Fruit fly (Drosophila melanogaster) whole organism, adult: ENCODE data around the gene CG15525.

Experiments
- CG11617 ChIP-seq: fragments of 200-800 bp; sonication (Bioruptor generic); optimal IDR thresholded peaks from 2 replicates; lab custom pipeline; 2017; ENCODE audit warnings: mild to moderate bottlenecking, missing biosample characterization, missing genetic modification reagents, missing genetic modification characterization
- CG12768 ChIP-seq: fragments of 200-800 bp; sonication (Bioruptor generic); optimal IDR thresholded peaks from 2 replicates; lab custom pipeline; 2017; ENCODE audit warnings: missing biosample characterization, missing genetic modification characterization, mild to moderate bottlenecking, moderate library complexity, missing genetic modification reagents
- CG14711 ChIP-seq: fragments of 200-800 bp; sonication (Bioruptor generic); optimal IDR thresholded peaks from 2 replicates; lab custom pipeline; 2018; ENCODE audit warnings: missing biosample characterization, mild to moderate bottlenecking, missing genetic modification characterization, moderate library complexity
- CG1620 ChIP-seq: fragments of 200-800 bp; sonication (Bioruptor generic); optimal IDR thresholded peaks from 2 replicates; lab custom pipeline; 2016; ENCODE audit warnings: missing biosample characterization, missing genetic modification characterization
- CG33017 ChIP-seq: fragments of 200-800 bp; sonication (Bioruptor generic); optimal IDR thresholded peaks from 2 replicates; lab custom pipeline; 2018; ENCODE audit warnings: missing biosample characterization, mild to moderate bottlenecking, missing genetic modification characterization, moderate library complexity
- CG5204 ChIP-seq: fragments of 200-800 bp; sonication (Bioruptor generic); optimal IDR thresholded peaks from 2 replicates; lab custom pipeline; 2016; ENCODE audit warnings: missing biosample characterization, missing genetic modification characterization
- CG7045 ChIP-seq: fragments of 200-800 bp; sonication (Bioruptor generic); optimal IDR thresholded peaks from 2 replicates; lab custom pipeline; 2017; ENCODE audit warnings: missing biosample characterization, mild to moderate bottlenecking, missing genetic modification characterization
- CG7101 ChIP-seq: fragments of 200-800 bp; sonication (Bioruptor generic); optimal IDR thresholded peaks from 2 replicates; lab custom pipeline; 2018; ENCODE audit warnings: missing biosample characterization, mild to moderate bottlenecking, missing genetic modification characterization, moderate library complexity
- Clk ChIP-seq: fragments of 200-800 bp; sonication (Bioruptor generic); optimal IDR thresholded peaks from 2 replicates; lab custom pipeline; 2017; ENCODE audit warnings: missing biosample characterization, missing genetic modification characterization
- Crg-1 ChIP-seq: fragments of 200-800 bp; sonication (Bioruptor generic); optimal IDR thresholded peaks from 2 replicates; lab custom pipeline; 2016; ENCODE audit warnings: missing biosample characterization, missing genetic modification characterization
- Hr96 ChIP-seq: fragments of 200-800 bp; sonication (Bioruptor generic); optimal IDR thresholded peaks from 2 replicates; lab custom pipeline; 2016; ENCODE audit warnings: missing biosample characterization, missing genetic modification characterization
- Mnt ChIP-seq: fragments of 200-800 bp; sonication (Bioruptor generic); optimal IDR thresholded peaks from 2 replicates; lab custom pipeline; 2016; ENCODE audit warnings: missing biosample characterization, mild to moderate bottlenecking, missing genetic modification characterization
- bab1 ChIP-seq: fragments of 200-800 bp; sonication (Bioruptor generic); optimal IDR thresholded peaks from 3 replicates; lab custom pipeline; 2019; ENCODE audit warnings: missing biosample characterization, mild to moderate bottlenecking, missing genetic modification characterization, moderate library complexity
- cic ChIP-seq: fragments of 200-800 bp; sonication (Bioruptor generic); optimal IDR thresholded peaks from 2 replicates; lab custom pipeline; 2017; ENCODE audit warnings: missing biosample characterization, mild to moderate bottlenecking, missing genetic modification characterization, moderate library complexity
- cnc ChIP-seq, 2 experiments: fragments of >200 bp; optimal IDR thresholded peaks; 2 replicates each; lab custom pipeline; 2017
- kay ChIP-seq: fragments of 200-800 bp; sonication (Bioruptor generic); peaks from one replicate; lab custom pipeline; 2016; ENCODE audit warnings: missing biosample characterization, missing genetic modification characterization, borderline replicate concordance
- ovo ChIP-seq: fragments of 200-800 bp; sonication (Bioruptor generic); optimal IDR thresholded peaks from 2 replicates; lab custom pipeline; 2016; ENCODE audit warnings: missing biosample characterization, missing genetic modification characterization
- pad ChIP-seq: fragments of 200-800 bp; sonication (Bioruptor generic); optimal IDR thresholded peaks from 3 replicates; lab custom pipeline; 2017; ENCODE audit warnings: missing biosample characterization, missing genetic modification characterization, mild to moderate bottlenecking, moderate library complexity, missing genetic modification reagents
- tj ChIP-seq: fragments of 200-800 bp; sonication (Bioruptor generic); optimal IDR thresholded peaks from 3 replicates; lab custom pipeline; 2017; ENCODE audit warnings: missing biosample characterization, mild to moderate bottlenecking, missing genetic modification characterization, moderate library complexity
- toe ChIP-seq: fragments of 200-800 bp; sonication (Bioruptor generic); optimal IDR thresholded peaks from 2 replicates; lab custom pipeline; 2016; ENCODE audit warnings: missing biosample characterization, missing genetic modification characterization

CG15525 gene

DNA sequence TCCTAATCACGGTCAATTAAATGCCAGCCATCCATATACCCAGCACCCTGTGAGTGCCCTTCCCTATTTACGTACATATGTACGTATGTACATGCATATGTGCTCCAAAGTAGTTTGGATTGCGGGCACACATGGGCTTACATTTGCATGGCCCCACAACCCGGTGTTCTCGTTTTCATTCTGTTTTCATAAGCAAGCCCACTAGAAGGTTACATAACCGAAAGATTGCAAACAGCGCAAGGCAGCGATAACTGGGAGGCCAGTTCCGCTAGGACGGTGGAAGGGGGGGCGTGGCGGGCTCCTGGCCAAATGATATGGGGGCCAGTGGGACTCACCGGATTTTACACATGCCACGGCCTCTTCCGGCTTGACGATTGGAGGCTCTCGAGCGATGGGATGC, 17.0 kb upstream of the CG15525 start:
- peak; percentile 49 for TF ChIP-seq cic (GFP tag; lab: Kevin White, UChicago)
- TF ChIP-seq Crg-1 (GFP tag; lab: Kevin White, UChicago): no peak
- TF ChIP-seq kay (GFP tag; lab: Kevin White, UChicago): no peak
- TF ChIP-seq bab1 (GFP tag; lab: Kevin White, UChicago): no peak
- TF ChIP-seq CG12768: no peak

dm6 chr3R:30013909-30014308, 16.4 kb upstream of the CG15525 start:
- TF ChIP-seq Crg-1 (GFP tag; lab: Kevin White, UChicago) (no peak), CG12768 (peak; percentile 37)

DNA sequence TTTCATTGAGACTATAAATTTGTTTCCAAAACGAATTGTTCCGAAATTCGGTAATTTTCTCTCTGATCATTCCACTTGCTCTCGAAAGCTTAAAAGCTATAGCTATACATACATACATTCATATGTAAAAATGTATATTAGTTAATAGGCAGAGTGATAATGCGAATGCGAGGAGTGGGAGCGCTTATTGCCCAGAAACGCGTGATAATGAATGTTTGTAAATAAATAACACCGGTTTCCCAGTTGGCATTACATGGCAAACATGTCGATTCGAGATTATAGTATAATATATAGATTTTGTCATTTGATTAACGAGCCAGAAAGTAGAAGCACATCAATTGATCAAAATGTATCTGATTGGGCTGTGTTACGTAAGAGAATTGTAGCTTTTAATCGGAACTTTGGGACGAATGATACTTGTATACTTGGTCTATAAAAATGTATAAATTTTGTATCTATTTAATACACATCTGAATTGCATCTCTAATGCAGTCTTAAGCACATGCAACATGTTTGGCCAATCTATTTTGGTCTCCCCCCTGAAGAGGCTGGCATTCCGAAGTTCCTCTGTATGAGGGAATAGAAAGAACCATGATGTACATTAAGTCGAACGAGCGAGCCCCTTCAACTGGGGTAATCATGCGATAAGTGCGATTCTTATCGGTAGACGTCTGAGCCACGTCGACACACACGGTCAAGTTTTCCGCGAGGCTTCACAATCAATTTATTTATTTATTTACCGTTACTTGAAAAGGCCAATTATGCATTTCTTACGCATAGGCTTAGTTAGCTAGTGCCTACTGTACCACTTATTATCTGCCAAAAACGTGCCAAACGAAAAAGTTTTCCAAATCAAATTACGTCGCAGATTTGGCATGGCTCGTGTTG, 15.4 kb upstream of the CG15525 start:
- TF ChIP-seq ovo (GFP tag; lab: Kevin White, UChicago) (peak; percentile 17), CG7045 (GFP tag; lab: Kevin White, UChicago) (peak; percentile 16), cnc (optimal IDR thresholded peaks at IDR 0.05; lab: Kevin White, UChicago) (no peak), tj (GFP tag; lab: Kevin White, UChicago) (peak; percentile 22), CG12768 (peak; percentile 37), Clk (GFP tag; lab: Kevin White, UChicago) (no peak), Crg-1 (GFP tag; lab: Kevin White, UChicago) (peak; percentile 8), CG7101 (tag; lab: Kevin White, UChicago) (peak; percentile 1), toe (no peak), cic (GFP tag; lab: Kevin White, UChicago) (peak; percentile 87), CG11617 (GFP tag; lab: Kevin White, UChicago) (peak; percentile 30), CG14711 (no peak), CG1620 (GFP tag; lab: Kevin White, UChicago) (no peak), pad (peak; percentile 13), kay (GFP tag; lab: Kevin White, UChicago) (no peak), CG33017 (tag; lab: Kevin White, UChicago) (no peak), Mnt (GFP tag; lab: Kevin White, UChicago) (peak; percentile 35), bab1 (GFP tag; lab: Kevin White, UChicago) (no peak), Hr96 (GFP tag; lab: Kevin White, UChicago) (no peak), CG5204 (GFP tag; lab: Kevin White, UChicago) (no peak)

dm6 chr3R:30009173-30009572, 11.7 kb upstream of the CG15525 start, which contains the start of gene CG7912:
CG7912 (minus strand) TSS chr3R:30009189.
- no peak for TF ChIP-seq CG14711
- TF ChIP-seq CG11617 (GFP tag; lab: Kevin White, UChicago): no peak
- TF ChIP-seq toe: no peak
- TF ChIP-seq kay (GFP tag; lab: Kevin White, UChicago): no peak
- no peak for TF ChIP-seq Crg-1 (GFP tag; lab: Kevin White, UChicago)
- no peak for TF ChIP-seq tj (GFP tag; lab: Kevin White, UChicago)
- no peak for TF ChIP-seq Hr96 (GFP tag; lab: Kevin White, UChicago)
- TF ChIP-seq CG33017 (tag; lab: Kevin White, UChicago): no peak
- TF ChIP-seq Clk (GFP tag; lab: Kevin White, UChicago): no peak
- TF ChIP-seq CG12768: no peak
- TF ChIP-seq cic (GFP tag; lab: Kevin White, UChicago): no peak
- no peak for TF ChIP-seq ovo (GFP tag; lab: Kevin White, UChicago)
- TF ChIP-seq cnc (optimal IDR thresholded peaks at IDR 0.05; lab: Kevin White, UChicago): no peak
- TF ChIP-seq bab1 (GFP tag; lab: Kevin White, UChicago): no peak
- no peak for TF ChIP-seq Mnt (GFP tag; lab: Kevin White, UChicago)

DNA sequence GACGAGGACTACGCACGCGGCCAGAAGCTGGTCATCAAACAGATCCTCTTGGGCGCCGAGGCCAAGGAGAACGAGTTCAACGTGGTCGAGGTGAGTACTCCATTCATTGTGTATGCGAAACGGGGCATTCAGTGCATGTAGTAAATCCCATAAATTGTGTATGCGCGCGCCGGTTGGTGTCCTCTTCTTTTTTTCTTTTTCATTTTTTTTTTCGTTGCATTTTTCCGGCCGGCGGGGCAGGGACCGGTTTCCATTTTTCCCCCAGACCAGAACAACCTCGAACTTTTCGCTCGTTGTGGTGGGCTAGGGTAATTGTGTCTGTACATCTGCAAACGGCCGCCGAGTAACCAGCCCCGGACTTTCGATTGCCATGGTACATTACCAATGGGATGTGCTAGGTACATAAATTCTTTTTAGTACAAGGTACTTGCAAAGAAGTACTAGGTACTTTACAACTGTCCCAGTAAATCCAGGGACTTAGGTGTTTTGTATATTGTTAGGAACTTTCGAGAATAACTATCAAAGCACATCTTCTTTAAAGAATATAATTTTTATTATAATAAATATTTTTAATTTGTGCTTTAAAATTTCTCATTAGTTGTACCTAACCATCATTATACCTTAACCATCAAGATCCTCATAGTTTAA, 8.0 kb upstream of the CG15525 start:
- TF ChIP-seq CG33017 (tag; lab: Kevin White, UChicago): no peak
- TF ChIP-seq CG7045 (GFP tag; lab: Kevin White, UChicago): no peak
- no peak for TF ChIP-seq kay (GFP tag; lab: Kevin White, UChicago)
- TF ChIP-seq CG5204 (GFP tag; lab: Kevin White, UChicago): no peak
- no peak for TF ChIP-seq Clk (GFP tag; lab: Kevin White, UChicago)
- TF ChIP-seq CG1620 (GFP tag; lab: Kevin White, UChicago): no peak
- no peak for TF ChIP-seq pad
- no peak for TF ChIP-seq tj (GFP tag; lab: Kevin White, UChicago)
- TF ChIP-seq CG12768: no peak
- no peak for TF ChIP-seq ovo (GFP tag; lab: Kevin White, UChicago)
- no peak for TF ChIP-seq bab1 (GFP tag; lab: Kevin White, UChicago)
- TF ChIP-seq Hr96 (GFP tag; lab: Kevin White, UChicago): no peak

- TF ChIP-seq CG11617 (GFP tag; lab: Kevin White, UChicago): peak; percentile 22
- TF ChIP-seq CG5204 (GFP tag; lab: Kevin White, UChicago): no peak
- TF ChIP-seq Mnt (GFP tag; lab: Kevin White, UChicago): peak; percentile 95
- TF ChIP-seq tj (GFP tag; lab: Kevin White, UChicago): peak; percentile 56
- TF ChIP-seq CG14711: peak; percentile 93
- no peak for TF ChIP-seq cnc (optimal IDR thresholded peaks at IDR 0.05; lab: Kevin White, UChicago)
- TF ChIP-seq Crg-1 (GFP tag; lab: Kevin White, UChicago): peak; percentile 54
- TF ChIP-seq CG7045 (GFP tag; lab: Kevin White, UChicago): peak; percentile 9
- TF ChIP-seq CG1620 (GFP tag; lab: Kevin White, UChicago): peak; percentile 47
- peak; percentile 30 for TF ChIP-seq pad
- TF ChIP-seq kay (GFP tag; lab: Kevin White, UChicago): no peak
- TF ChIP-seq CG12768: peak; percentile 36
- TF ChIP-seq ovo (GFP tag; lab: Kevin White, UChicago): no peak
- TF ChIP-seq Hr96 (GFP tag; lab: Kevin White, UChicago): peak; percentile 65
- TF ChIP-seq CG7101 (tag; lab: Kevin White, UChicago): peak; percentile 31
- TF ChIP-seq Clk (GFP tag; lab: Kevin White, UChicago): no peak
- no peak for TF ChIP-seq CG33017 (tag; lab: Kevin White, UChicago)
- peak; percentile 13 for TF ChIP-seq cic (GFP tag; lab: Kevin White, UChicago)
- peak; percentile 68 for TF ChIP-seq toe
- TF ChIP-seq bab1 (GFP tag; lab: Kevin White, UChicago): peak; percentile 42
Observed at dm6 chr3R:30004648-30005047, 7.2 kb upstream of the CG15525 start, which contains the start of the genes Nlp and Nph. Nlp (plus strand) TSS chr3R:30004785. Nph (minus strand) TSS chr3R:30004861.
